Worm (Caenorhabditis elegans): ENCODE results near the gene F18E9.7.

The F18E9.7 gene

DNA sequence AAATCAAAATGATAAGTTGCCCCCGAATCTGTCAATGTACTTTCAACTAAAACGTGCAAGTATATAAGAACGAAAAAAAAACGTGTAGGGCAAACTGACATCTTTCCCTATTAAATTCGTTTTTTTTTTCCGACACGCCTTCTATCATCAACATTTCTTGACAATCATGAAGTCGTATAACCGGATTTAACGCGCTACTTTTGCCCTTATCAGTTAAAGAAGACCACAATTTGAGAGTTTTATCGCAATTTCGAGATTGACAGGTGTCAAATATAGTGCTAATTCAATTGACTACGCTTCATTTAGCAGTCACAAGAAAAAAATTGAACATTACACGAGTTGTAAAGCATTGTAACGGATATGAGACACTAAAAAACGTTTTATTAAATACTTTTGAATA is 30.4 kb downstream of the F18E9.7 start:
- TF ChIP-seq unc-3 (GFP tag; conservative IDR thresholded peaks at IDR 0.05): no peak
- no peak for TF ChIP-seq unc-3 (tag; optimal IDR thresholded peaks at IDR 0.05)
- TF ChIP-seq ets-4 (tag; optimal IDR thresholded peaks at IDR 0.05): no peak
- no peak for TF ChIP-seq C08G9.2 (tag; optimal IDR thresholded peaks at IDR 0.05)
- no peak for TF ChIP-seq K02D7.2 (tag; optimal IDR thresholded peaks at IDR 0.05)
- TF ChIP-seq odd-2 (tag; optimal IDR thresholded peaks at IDR 0.05): no peak
- no peak for TF ChIP-seq sox-4 (tag; optimal IDR thresholded peaks at IDR 0.05)
- TF ChIP-seq pha-2 (tag; optimal IDR thresholded peaks at IDR 0.05): no peak
- TF ChIP-seq pat-9 (tag; optimal IDR thresholded peaks at IDR 0.05): no peak
- TF ChIP-seq nhr-232 (tag; optimal IDR thresholded peaks at IDR 0.05): no peak
- no peak for TF ChIP-seq C38D4.7 (GFP tag; optimal IDR thresholded peaks at IDR 0.05)
- TF ChIP-seq dmd-4 (tag; optimal IDR thresholded peaks at IDR 0.05; ENCODE audit: borderline replicate concordance): no peak
- no peak for TF ChIP-seq hlh-8 (tag; optimal IDR thresholded peaks at IDR 0.05)
- no peak for TF ChIP-seq nfya-1 (tag; optimal IDR thresholded peaks at IDR 0.05)
- TF ChIP-seq madf-2 (tag; optimal IDR thresholded peaks at IDR 0.05): no peak
- no peak for TF ChIP-seq ceh-45 (GFP tag; IDR thresholded peaks at IDR 0.05)
- TF ChIP-seq hlh-30 (tag; optimal IDR thresholded peaks at IDR 0.05; ENCODE audit: insufficient read depth): no peak
- no peak for TF ChIP-seq unc-86 (tag; optimal IDR thresholded peaks at IDR 0.05)
- TF ChIP-seq ceh-31 (tag; optimal IDR thresholded peaks at IDR 0.05): no peak

DNA sequence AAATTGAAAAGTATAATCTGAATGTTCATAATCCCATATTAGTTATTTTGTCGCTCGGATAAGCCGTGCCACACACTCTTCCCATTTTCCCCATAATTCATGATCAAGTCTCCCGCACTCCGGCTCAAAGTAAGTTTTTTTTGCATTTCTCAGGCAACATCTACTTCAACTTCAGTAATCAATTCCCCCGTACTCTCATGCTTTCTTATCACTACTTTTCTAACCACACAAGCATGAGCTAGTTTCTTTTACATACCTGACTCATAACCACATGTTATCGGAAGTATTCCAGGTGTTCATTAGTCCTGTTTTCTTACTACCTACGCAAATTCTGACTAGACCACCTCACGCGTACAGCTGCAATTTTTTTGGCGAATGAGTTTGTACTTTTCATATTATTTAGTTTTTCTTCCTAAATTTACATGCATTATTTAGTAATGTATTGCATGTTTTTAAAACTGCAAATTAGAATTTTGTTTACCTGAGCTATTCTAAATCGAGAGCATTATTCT is 31.0 kb downstream of the F18E9.7 start:
- TF ChIP-seq F13H6.1 (tag; optimal IDR thresholded peaks at IDR 0.05) (no peak), hlh-6 (tag; optimal IDR thresholded peaks at IDR 0.05) (no peak), ceh-48 (tag; optimal IDR thresholded peaks at IDR 0.05) (no peak), pqm-1 (tag; optimal IDR thresholded peaks at IDR 0.05) (no peak), nhr-11 (tag; optimal IDR thresholded peaks at IDR 0.05) (no peak), pha-2 (tag; optimal IDR thresholded peaks at IDR 0.05) (no peak), ceh-18 (tag; optimal IDR thresholded peaks at IDR 0.05) (no peak), ets-4 (tag; optimal IDR thresholded peaks at IDR 0.05) (no peak), pha-4 (tag; optimal IDR thresholded peaks at IDR 0.05) (no peak), nfya-1 (tag; optimal IDR thresholded peaks at IDR 0.05) (no peak), unc-86 (tag; optimal IDR thresholded peaks at IDR 0.05) (no peak), dmd-4 (tag; optimal IDR thresholded peaks at IDR 0.05; ENCODE audit: borderline replicate concordance) (no peak)

ce11 chrX:8565810-8566416 is 31.6 kb downstream of the F18E9.7 start:
- TF ChIP-seq hlh-6 (tag; optimal IDR thresholded peaks at IDR 0.05): peak; percentile 47
- TF ChIP-seq F13H6.1 (tag; optimal IDR thresholded peaks at IDR 0.05): peak; percentile 86
- TF ChIP-seq K09A11.1 (tag; optimal IDR thresholded peaks at IDR 0.05; ENCODE audit: insufficient read depth): no peak
- peak; percentile 32 for TF ChIP-seq tbx-2 (tag; optimal IDR thresholded peaks at IDR 0.05)
- peak; percentile 45 for TF ChIP-seq ceh-34 (tag; optimal IDR thresholded peaks at IDR 0.05)
- TF ChIP-seq mec-3 (tag; optimal IDR thresholded peaks at IDR 0.05; ENCODE audit: borderline replicate concordance): no peak
- TF ChIP-seq ceh-19 (GFP tag; optimal IDR thresholded peaks at IDR 0.05): peak; percentile 39
- TF ChIP-seq nfya-1 (tag; optimal IDR thresholded peaks at IDR 0.05): peak; percentile 86
- TF ChIP-seq ztf-16 (tag; optimal IDR thresholded peaks at IDR 0.05): no peak
- TF ChIP-seq unc-55 (GFP tag; optimal IDR thresholded peaks at IDR 0.05): no peak
- TF ChIP-seq ceh-18 (tag; optimal IDR thresholded peaks at IDR 0.05): peak; percentile 2
- peak; percentile 71 for TF ChIP-seq ceh-31 (tag; optimal IDR thresholded peaks at IDR 0.05)
- no peak for TF ChIP-seq ceh-45 (GFP tag; IDR thresholded peaks at IDR 0.05)
- peak; percentile 32 for TF ChIP-seq rnt-1 (tag; optimal IDR thresholded peaks at IDR 0.05)
- TF ChIP-seq hlh-30 (tag; optimal IDR thresholded peaks at IDR 0.05; ENCODE audit: insufficient read depth): peak; percentile 12

DNA sequence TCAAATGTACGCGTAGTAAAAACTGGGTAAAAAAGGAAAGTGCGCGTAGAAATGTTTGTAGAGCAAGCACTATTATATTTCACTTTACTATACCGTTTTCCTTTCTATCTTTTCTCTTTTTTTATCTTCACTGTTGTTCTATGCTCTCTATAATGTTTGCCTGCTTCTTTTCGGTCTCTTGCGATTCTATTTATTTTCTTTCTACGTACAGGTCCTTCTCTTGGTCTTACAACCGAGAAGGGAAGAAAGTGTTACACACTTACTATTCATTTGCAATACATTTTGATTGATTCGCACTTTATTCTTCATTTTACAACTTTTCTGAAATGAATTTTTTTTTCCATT is 33.1 kb downstream of the F18E9.7 start:
- peak; percentile 9 for TF ChIP-seq dve-1 (tag; optimal IDR thresholded peaks at IDR 0.05)
- TF ChIP-seq pax-1 (tag; optimal IDR thresholded peaks at IDR 0.05): peak; percentile 37
- no peak for TF ChIP-seq ceh-31 (tag; optimal IDR thresholded peaks at IDR 0.05)
